Worm (Caenorhabditis elegans): Measurements from ENCODE around the gene K07F5.22.
A peak's percentile ranks its signal among the peaks of the same experiment; 100 is the strongest.
"Not testable (repeated sequence)": the region's sequence is repeated elsewhere in the genome, so short reads cannot be mapped to it uniquely, and the experiment has no call there.

K07F5.22 gene

DNA sequence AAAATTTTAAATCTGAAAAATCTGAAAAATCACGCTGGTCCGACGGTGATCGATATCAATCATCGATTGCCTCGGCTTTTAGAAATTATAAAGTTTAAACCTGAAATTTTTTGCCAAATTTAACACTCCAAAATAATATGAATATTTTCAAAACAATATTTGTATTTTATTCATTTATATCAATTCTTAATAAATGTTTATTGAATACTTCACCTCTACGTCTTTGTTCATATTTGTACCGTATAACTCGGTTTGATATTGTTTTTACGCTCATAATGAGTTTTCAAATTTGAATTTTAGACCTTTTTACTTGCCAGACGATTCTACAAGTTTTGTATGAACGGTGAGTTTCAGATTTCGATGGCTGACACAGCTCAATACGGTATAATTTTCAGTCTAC is at the start of gene K07F5.22, which contains the start of gene K07F5.15:
Gene K07F5.22 (plus strand): TSS at position 301 of the 400 bp plus-strand sequence.
Gene K07F5.15 (plus strand): TSS at position 301 of the 400 bp plus-strand sequence.
- TF ChIP-seq ztf-23 (GFP tag; IDR thresholded peaks at IDR 0.05), result no peak
- no peak for TF ChIP-seq ref-1 (GFP tag; conservative IDR thresholded peaks at IDR 0.05)
- no peak for TF ChIP-seq T22C8.4 (GFP tag; IDR thresholded peaks at IDR 0.05)
- no peak for TF ChIP-seq klf-2 (GFP tag; conservative IDR thresholded peaks at IDR 0.05)
- TF ChIP-seq flt-1 (GFP tag; IDR thresholded peaks at IDR 0.05), result no peak
- TF ChIP-seq med-1 (GFP tag; optimal IDR thresholded peaks at IDR 0.05; ENCODE audit: insufficient read depth), result no peak
- no peak for TF ChIP-seq tab-1 (GFP tag; IDR thresholded peaks at IDR 0.05)
- no peak for TF ChIP-seq cog-1 (tag; optimal IDR thresholded peaks at IDR 0.05)
- TF ChIP-seq ztf-29 (GFP tag; IDR thresholded peaks at IDR 0.05), result no peak

ce11 chrIV:9815432-9815831 is 49.4 kb upstream of the K07F5.22 start, which contains the start of gene egl-20:
egl-20 (minus strand) TSS chrIV:9815532.
- no peak for TF ChIP-seq med-1 (GFP tag; optimal IDR thresholded peaks at IDR 0.05; ENCODE audit: insufficient read depth)
- TF ChIP-seq cog-1 (tag; optimal IDR thresholded peaks at IDR 0.05), result no peak
- no peak for TF ChIP-seq T22C8.4 (GFP tag; IDR thresholded peaks at IDR 0.05)
- no peak for TF ChIP-seq flt-1 (GFP tag; IDR thresholded peaks at IDR 0.05)
- no peak for TF ChIP-seq ztf-23 (GFP tag; IDR thresholded peaks at IDR 0.05)
- no peak for TF ChIP-seq ztf-29 (GFP tag; IDR thresholded peaks at IDR 0.05)
- no peak for TF ChIP-seq tab-1 (GFP tag; IDR thresholded peaks at IDR 0.05)
- TF ChIP-seq klf-2 (GFP tag; conservative IDR thresholded peaks at IDR 0.05), result no peak
- TF ChIP-seq ref-1 (GFP tag; conservative IDR thresholded peaks at IDR 0.05), result no peak

DNA sequence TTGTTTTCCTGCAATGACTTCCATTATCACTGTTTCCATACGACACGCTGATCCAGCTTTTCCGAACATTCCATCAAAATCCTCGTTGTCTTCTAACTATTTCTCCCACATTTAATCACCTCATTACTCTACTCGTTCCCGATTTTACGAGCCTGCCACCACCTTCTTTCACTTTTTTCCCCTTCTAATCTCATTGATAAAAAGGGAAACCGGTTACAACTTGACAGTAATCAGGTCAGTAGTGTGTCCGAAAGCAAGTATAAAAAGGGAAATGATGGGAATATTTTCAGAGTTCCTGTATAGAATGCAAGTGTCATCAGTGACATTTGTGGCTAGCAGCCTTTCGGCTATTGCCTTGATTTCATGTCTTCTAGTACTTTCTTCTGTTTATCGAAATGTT is 43.3 kb upstream of the K07F5.22 start, which contains the start of gene col-123:
Gene col-123 (plus strand): TSS at position 301 of the 400 bp plus-strand sequence.
- TF ChIP-seq klf-2 (GFP tag; conservative IDR thresholded peaks at IDR 0.05) (no peak), ztf-29 (GFP tag; IDR thresholded peaks at IDR 0.05) (no peak), T22C8.4 (GFP tag; IDR thresholded peaks at IDR 0.05) (no peak), cog-1 (tag; optimal IDR thresholded peaks at IDR 0.05) (no peak), ref-1 (GFP tag; conservative IDR thresholded peaks at IDR 0.05) (no peak)

DNA sequence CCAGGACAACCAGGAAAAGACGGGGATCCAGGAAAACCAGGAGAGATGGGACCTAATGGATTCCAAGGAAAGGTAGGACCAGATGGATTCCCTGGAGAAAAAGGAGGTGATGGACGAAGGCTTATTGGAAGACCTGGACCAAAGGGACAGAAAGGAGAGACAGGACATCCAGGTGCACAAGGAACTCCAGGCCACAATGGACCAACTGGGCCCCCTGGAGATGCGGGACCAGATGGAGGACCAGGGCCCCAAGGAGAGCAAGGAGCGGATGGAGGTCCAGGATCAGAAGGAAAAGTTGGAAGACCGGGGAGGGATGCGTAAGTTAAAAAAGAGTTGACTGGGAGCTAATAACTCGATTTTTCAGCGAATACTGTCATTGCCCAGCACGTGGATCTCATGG is 42.3 kb upstream of the K07F5.22 start:
- TF ChIP-seq ref-1 (GFP tag; conservative IDR thresholded peaks at IDR 0.05) (no peak), ztf-23 (GFP tag; IDR thresholded peaks at IDR 0.05) (no peak), ztf-29 (GFP tag; IDR thresholded peaks at IDR 0.05) (no peak), cog-1 (tag; optimal IDR thresholded peaks at IDR 0.05) (no peak)

DNA sequence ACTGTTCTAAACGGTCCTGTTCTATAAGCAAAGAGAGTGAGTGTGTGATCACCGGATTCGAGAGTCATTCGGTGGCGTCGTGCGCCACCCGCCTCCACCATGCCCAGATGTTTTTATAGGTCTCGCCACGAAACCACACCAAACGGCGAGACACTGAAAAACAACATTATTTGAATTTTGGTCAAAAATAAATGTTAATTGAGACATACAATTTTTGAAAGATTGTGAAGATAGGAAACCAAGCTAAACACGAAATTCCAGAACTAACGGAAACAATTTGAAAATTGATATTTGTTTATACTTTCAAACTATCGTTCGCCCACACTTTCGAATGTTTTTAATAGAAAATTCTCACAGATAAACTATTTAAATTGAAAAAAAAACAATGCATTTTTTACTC is 40.4 kb upstream of the K07F5.22 start, which contains the start of gene catp-6:
Gene catp-6 (minus strand): TSS at position 101 of the 400 bp plus-strand sequence.
- no peak for TF ChIP-seq tab-1 (GFP tag; IDR thresholded peaks at IDR 0.05)
- TF ChIP-seq ztf-23 (GFP tag; IDR thresholded peaks at IDR 0.05), result no peak
- TF ChIP-seq flt-1 (GFP tag; IDR thresholded peaks at IDR 0.05), result no peak
- no peak for TF ChIP-seq T22C8.4 (GFP tag; IDR thresholded peaks at IDR 0.05)
- no peak for TF ChIP-seq med-1 (GFP tag; optimal IDR thresholded peaks at IDR 0.05; ENCODE audit: insufficient read depth)
- TF ChIP-seq ref-1 (GFP tag; conservative IDR thresholded peaks at IDR 0.05), result no peak
- TF ChIP-seq cog-1 (tag; optimal IDR thresholded peaks at IDR 0.05), result no peak
- no peak for TF ChIP-seq ztf-29 (GFP tag; IDR thresholded peaks at IDR 0.05)
- no peak for TF ChIP-seq klf-2 (GFP tag; conservative IDR thresholded peaks at IDR 0.05)

- peak; percentile 64; the same call in 1 of the 2 replicates for TF ChIP-seq ztf-29 (GFP tag; IDR thresholded peaks at IDR 0.05)
- TF ChIP-seq klf-2 (GFP tag; conservative IDR thresholded peaks at IDR 0.05), result no peak
These were observed 39.6 kb upstream of the K07F5.22 start, which contains the start of gene mtr-4 for ce11 chrIV:9825196-9825744. mtr-4 (plus strand) TSS chrIV:9825694.

- TF ChIP-seq ztf-29 (GFP tag; IDR thresholded peaks at IDR 0.05) (no peak), med-1 (GFP tag; optimal IDR thresholded peaks at IDR 0.05; ENCODE audit: insufficient read depth) (no peak), ref-1 (GFP tag; conservative IDR thresholded peaks at IDR 0.05) (no peak), cog-1 (tag; optimal IDR thresholded peaks at IDR 0.05) (no peak), ztf-23 (GFP tag; IDR thresholded peaks at IDR 0.05) (no peak), klf-2 (GFP tag; conservative IDR thresholded peaks at IDR 0.05) (no peak), flt-1 (GFP tag; IDR thresholded peaks at IDR 0.05) (no peak), T22C8.4 (GFP tag; IDR thresholded peaks at IDR 0.05) (no peak), tab-1 (GFP tag; IDR thresholded peaks at IDR 0.05) (no peak)
These were observed 32.3 kb upstream of the K07F5.22 start, which contains the start of gene kin-21 for ce11 chrIV:9832586-9832985. kin-21 (plus strand) TSS chrIV:9832886.

ce11 chrIV:9833337-9833736 is 31.5 kb upstream of the K07F5.22 start:
- TF ChIP-seq flt-1 (GFP tag; IDR thresholded peaks at IDR 0.05), result no peak
- TF ChIP-seq tab-1 (GFP tag; IDR thresholded peaks at IDR 0.05), result no peak
- no peak for TF ChIP-seq T22C8.4 (GFP tag; IDR thresholded peaks at IDR 0.05)
- TF ChIP-seq ztf-23 (GFP tag; IDR thresholded peaks at IDR 0.05), result no peak
- no peak for TF ChIP-seq klf-2 (GFP tag; conservative IDR thresholded peaks at IDR 0.05)
- no peak for TF ChIP-seq med-1 (GFP tag; optimal IDR thresholded peaks at IDR 0.05; ENCODE audit: insufficient read depth)
- no peak for TF ChIP-seq ztf-29 (GFP tag; IDR thresholded peaks at IDR 0.05)

DNA sequence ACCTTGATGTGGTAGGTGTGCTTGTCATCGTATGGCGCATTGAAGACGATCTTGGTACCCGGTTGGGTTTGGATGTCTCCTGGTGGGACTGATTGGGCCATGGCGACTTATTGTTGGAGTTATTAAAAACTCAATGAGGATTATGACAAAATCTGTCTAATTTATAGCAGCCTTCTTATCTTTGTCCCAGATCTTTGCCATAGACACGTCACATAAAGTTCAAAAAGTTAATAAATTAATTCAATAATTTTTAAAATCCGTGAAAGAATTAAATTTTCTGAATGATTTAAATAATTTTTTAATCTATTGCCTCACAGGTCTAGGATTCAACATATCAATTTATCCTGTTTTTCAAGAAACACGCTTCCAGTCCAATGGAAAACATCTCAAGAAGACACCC is 28.6 kb upstream of the K07F5.22 start, which contains the start of gene msp-81:
Gene msp-81 (minus strand): TSS at position 101 of the 400 bp plus-strand sequence.
- TF ChIP-seq tab-1 (GFP tag; IDR thresholded peaks at IDR 0.05) (no peak), ztf-23 (GFP tag; IDR thresholded peaks at IDR 0.05) (no peak), klf-2 (GFP tag; conservative IDR thresholded peaks at IDR 0.05) (no peak), med-1 (GFP tag; optimal IDR thresholded peaks at IDR 0.05; ENCODE audit: insufficient read depth) (no peak)

DNA sequence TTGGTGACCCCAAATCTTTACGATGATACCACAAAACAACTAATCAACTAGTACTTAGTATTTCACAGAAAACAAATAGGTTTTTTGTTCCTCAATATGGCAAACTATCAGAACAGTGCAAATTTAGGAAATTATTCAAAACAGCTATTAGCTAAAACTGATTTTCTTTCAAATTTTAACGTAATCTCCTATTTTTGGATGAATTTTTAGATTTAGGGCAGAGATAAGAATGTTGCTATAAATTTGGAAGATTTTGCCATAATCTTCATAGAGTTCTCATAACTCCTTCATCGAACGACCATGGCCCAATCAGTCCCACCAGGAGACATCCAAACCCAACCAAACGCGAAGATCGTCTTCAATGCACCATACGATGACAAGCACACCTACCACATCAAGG is 27.5 kb upstream of the K07F5.22 start, which contains the start of gene msp-10:
Gene msp-10 (plus strand): TSS at position 301 of the 400 bp plus-strand sequence.
- TF ChIP-seq ztf-29 (GFP tag; IDR thresholded peaks at IDR 0.05); cog-1 (tag; optimal IDR thresholded peaks at IDR 0.05); tab-1 (GFP tag; IDR thresholded peaks at IDR 0.05): not testable (repeated sequence)

Data from whole organism, midembryonic.